Fruit fly (Drosophila melanogaster) whole organism, prepupa: ENCODE results near the gene vers.

Experiments
- CG16779 ChIP-seq: fragments of 200-800 bp; sonication (Bioruptor generic); optimal IDR thresholded peaks from 3 replicates; lab custom pipeline; 2017; ENCODE audit warnings: missing biosample characterization, mild to moderate bottlenecking, missing genetic modification characterization
- CG6792 ChIP-seq: fragments of 200-800 bp; sonication (Bioruptor generic); optimal IDR thresholded peaks from 3 replicates; lab custom pipeline; 2016; ENCODE audit warnings: missing biosample characterization, missing genetic modification characterization
- CG8119 ChIP-seq: fragments of 200-800 bp; sonication (Bioruptor generic); IDR thresholded peaks from 3 replicates; pipeline ENCODE4 v1.3.6; 2022; ENCODE audit warnings: missing biosample characterization, missing genetic modification characterization
- Ets96B ChIP-seq: fragments of 200-800 bp; optimal IDR thresholded peaks from 2 replicates; lab custom pipeline; 2019; ENCODE audit warnings: missing biosample characterization, mild to moderate bottlenecking, missing genetic modification characterization, moderate library complexity
- Hr39 ChIP-seq: fragments of 200-800 bp; sonication (Bioruptor generic); optimal IDR thresholded peaks from 2 replicates; lab custom pipeline; 2016; ENCODE audit warnings: missing biosample characterization, missing genetic modification characterization
- Lpt ChIP-seq: fragments of 200-800 bp; sonication (Bioruptor generic); optimal IDR thresholded peaks from 3 replicates; lab custom pipeline; 2016; ENCODE audit warnings: missing biosample characterization, missing genetic modification characterization
- OdsH ChIP-seq: fragments of 200-800 bp; sonication (Bioruptor generic); optimal IDR thresholded peaks from 3 replicates; lab custom pipeline; 2016; ENCODE audit warnings: missing biosample characterization, missing genetic modification characterization
- Sox14 ChIP-seq: fragments of 200-800 bp; sonication (Bioruptor generic); optimal IDR thresholded peaks from 3 replicates; lab custom pipeline; 2016; ENCODE audit warnings: missing biosample characterization, missing genetic modification characterization

- TF ChIP-seq CG16779 (tag; lab: Kevin White, UChicago) (peak; percentile 27), OdsH (GFP tag; lab: Kevin White, UChicago) (peak; percentile 75), CG6792 (GFP tag; lab: Kevin White, UChicago) (peak; percentile 80), Hr39 (GFP tag; lab: Kevin White, UChicago) (peak; percentile 79), CG8119 (GFP tag; lab: Robert Waterston, UW) (peak; percentile 41; the same call in 1 of the 3 replicates), Lpt (GFP tag; lab: Kevin White, UChicago) (peak; percentile 60), Ets96B (tag; lab: Kevin White, UChicago) (peak; percentile 43), Sox14 (GFP tag; lab: Kevin White, UChicago) (peak; percentile 81)
Observed at dm6 chr3L:12139232-12139698, 23.4 kb downstream of the vers start.
